Fruit fly (Drosophila melanogaster) whole organism, embryonic: Measurements from ENCODE around the gene Arr1.

Experiments used
- CG10959 ChIP-seq: fragments of 200-800 bp; sonication (Bioruptor generic); IDR thresholded peaks from 2 replicates; pipeline ENCODE4 v1.3.6; 2022; ENCODE audit warnings: missing biosample characterization, missing genetic modification characterization
- CG11560 ChIP-seq: fragments of 200-800 bp; sonication (Bioruptor generic); IDR thresholded peaks from 3 replicates; pipeline ENCODE4 v1.3.6; 2022; ENCODE audit warnings: missing biosample characterization, missing genetic modification characterization
- CG12236 ChIP-seq: fragments of 200-800 bp; sonication (Bioruptor generic); optimal IDR thresholded peaks from 2 replicates; lab custom pipeline; 2016; ENCODE audit warnings: missing biosample characterization, missing genetic modification characterization
- CG8924 ChIP-seq: fragments of 200-800 bp; optimal IDR thresholded peaks from 3 replicates; lab custom pipeline; 2019; ENCODE audit warnings: missing biosample characterization, mild to moderate bottlenecking, missing genetic modification characterization, moderate library complexity
- Dp ChIP-seq: fragments of 200-800 bp; sonication (Bioruptor generic); optimal IDR thresholded peaks from 2 replicates; lab custom pipeline; 2018; ENCODE audit warnings: missing biosample characterization, mild to moderate bottlenecking, missing genetic modification characterization, moderate library complexity
- Hmx ChIP-seq: fragments of 200-800 bp; sonication (Bioruptor generic); optimal IDR thresholded peaks from 2 replicates; lab custom pipeline; 2016; ENCODE audit warnings: missing biosample characterization, missing genetic modification characterization
- NFAT ChIP-seq: fragments of 200-800 bp; sonication (Bioruptor generic); IDR thresholded peaks from 2 replicates; pipeline ENCODE4 v1.3.6; 2022; ENCODE audit warnings: missing biosample characterization, missing genetic modification characterization
- Vsx1 ChIP-seq: fragments of 200-800 bp; sonication (Bioruptor generic); optimal IDR thresholded peaks from 2 replicates; lab custom pipeline; 2017; ENCODE audit warnings: missing biosample characterization, mild to moderate bottlenecking, missing genetic modification characterization, missing genetic modification reagents
- Xrp1 ChIP-seq: fragments of 200-800 bp; sonication (Bioruptor generic); IDR thresholded peaks from 2 replicates; pipeline ENCODE4 v1.3.6; 2022; ENCODE audit warnings: missing biosample characterization, missing genetic modification characterization
- aop ChIP-seq: fragments of 200-800 bp; sonication (Bioruptor generic); IDR thresholded peaks from 2 replicates; pipeline ENCODE4 v1.3.6; 2022; ENCODE audit warnings: missing biosample characterization, missing genetic modification characterization
- gcm2 ChIP-seq: fragments of 200-800 bp; sonication (Bioruptor generic); optimal IDR thresholded peaks from 2 replicates; lab custom pipeline; 2016; ENCODE audit warnings: missing biosample characterization, missing genetic modification characterization
- sr ChIP-seq: fragments of 200-800 bp; sonication (Bioruptor generic); IDR thresholded peaks from 3 replicates; pipeline ENCODE4 v1.3.6; 2022; ENCODE audit warnings: missing biosample characterization, missing genetic modification characterization
- tll ChIP-seq, 2 experiments: fragments of 200-800 bp in 1 of 2; fragments of >200 bp in 1 of 2; sonication (Bioruptor generic) in 1 of 2; optimal IDR thresholded peaks; 2 replicates each; lab custom pipeline; 2017 to 2019; ENCODE audit warnings: missing biosample characterization in 2 of 2, missing genetic modification characterization in 2 of 2, mild to moderate bottlenecking in 1 of 2, moderate library complexity in 1 of 2
- ttk ChIP-seq: fragments of 200-800 bp; sonication (Bioruptor generic); IDR thresholded peaks from 2 replicates; pipeline ENCODE4 v2.1.2; 2022; ENCODE audit warnings: missing biosample characterization, missing genetic modification characterization

- TF ChIP-seq NFAT (GFP tag; lab: Robert Waterston, UW) = no peak
- no peak for TF ChIP-seq gcm2
- TF ChIP-seq aop (GFP tag; lab: Robert Waterston, UW) = no peak
- no peak for TF ChIP-seq Xrp1 (GFP tag; lab: Robert Waterston, UW)
- no peak for TF ChIP-seq Dp (GFP tag; lab: Kevin White, UChicago)
- no peak for TF ChIP-seq sr (GFP tag; lab: Robert Waterston, UW)
- no peak for TF ChIP-seq ttk (GFP tag; lab: Robert Waterston, UW)
- no peak for TF ChIP-seq CG12236 (GFP tag; lab: Kevin White, UChicago)
- no peak for TF ChIP-seq CG11560 (tag; lab: Robert Waterston, UW)
- TF ChIP-seq Vsx1 (GFP tag; lab: Kevin White, UChicago) = no peak
- TF ChIP-seq CG8924 (tag; lab: Kevin White, UChicago) = no peak
- no peak for TF ChIP-seq CG10959 (GFP tag; lab: Robert Waterston, UW)
- no peak for TF ChIP-seq tll (GFP tag; optimal IDR thresholded peaks at IDR 0.05; lab: Kevin White, UChicago)
- TF ChIP-seq Hmx = no peak
Measured at dm6 chr2L:18112435-18112834, 34.4 kb downstream of the Arr1 start.
